Worm (Caenorhabditis elegans) whole organism, midembryonic: Measurements from ENCODE around the gene Y51B9A.7.

Experiments used
- T22C8.4 ChIP-seq: fragments of 200-800 bp; sonication (Bioruptor generic); IDR thresholded peaks from 2 replicates; pipeline ENCODE4 v1.3.6; 2022; ENCODE audit warnings: missing genetic modification characterization, missing compliant biosample characterization
- cog-1 ChIP-seq: sonication (generic microtip); optimal IDR thresholded peaks from 2 replicates; lab custom pipeline; 2016; ENCODE audit warnings: missing genetic modification characterization, missing compliant biosample characterization
- flt-1 ChIP-seq: fragments of 200-800 bp; sonication (Bioruptor generic); IDR thresholded peaks from 2 replicates; pipeline ENCODE4 v1.3.6; 2022; ENCODE audit warnings: missing genetic modification characterization, missing compliant biosample characterization
- klf-2 ChIP-seq: fragments of 200-800 bp; sonication (Bioruptor generic); conservative IDR thresholded peaks from 2 replicates; pipeline ENCODE4 v1.3.6; 2022; ENCODE audit warnings: missing genetic modification reagents, missing genetic modification characterization, missing compliant biosample characterization
- med-1 ChIP-seq: sonication (generic microtip); optimal IDR thresholded peaks from 2 replicates; lab custom pipeline; 2017; ENCODE audit warnings: missing genetic modification characterization, mild to moderate bottlenecking, missing compliant biosample characterization, antibody characterized with exemption, missing genetic modification reagents; ENCODE audit not compliant: insufficient read depth
- ref-1 ChIP-seq: fragments of 200-800 bp; sonication (Bioruptor generic); conservative IDR thresholded peaks from 2 replicates; pipeline ENCODE4 v1.3.6; 2022; ENCODE audit warnings: missing genetic modification reagents, missing genetic modification characterization, missing compliant biosample characterization
- tab-1 ChIP-seq: fragments of 200-800 bp; sonication (Bioruptor generic); IDR thresholded peaks from 2 replicates; pipeline ENCODE4 v1.3.6; 2022; ENCODE audit warnings: missing genetic modification characterization, missing compliant biosample characterization
- ztf-23 ChIP-seq: fragments of 200-800 bp; sonication (Bioruptor generic); IDR thresholded peaks from 2 replicates; pipeline ENCODE4 v1.3.6; 2022; ENCODE audit warnings: missing genetic modification reagents, missing genetic modification characterization, missing compliant biosample characterization
- ztf-29 ChIP-seq: fragments of 200-800 bp; sonication (Bioruptor generic); IDR thresholded peaks from 2 replicates; pipeline ENCODE4 v1.3.6; 2022; ENCODE audit warnings: missing genetic modification reagents, missing genetic modification characterization, missing compliant biosample characterization

Gene Y51B9A.7

DNA sequence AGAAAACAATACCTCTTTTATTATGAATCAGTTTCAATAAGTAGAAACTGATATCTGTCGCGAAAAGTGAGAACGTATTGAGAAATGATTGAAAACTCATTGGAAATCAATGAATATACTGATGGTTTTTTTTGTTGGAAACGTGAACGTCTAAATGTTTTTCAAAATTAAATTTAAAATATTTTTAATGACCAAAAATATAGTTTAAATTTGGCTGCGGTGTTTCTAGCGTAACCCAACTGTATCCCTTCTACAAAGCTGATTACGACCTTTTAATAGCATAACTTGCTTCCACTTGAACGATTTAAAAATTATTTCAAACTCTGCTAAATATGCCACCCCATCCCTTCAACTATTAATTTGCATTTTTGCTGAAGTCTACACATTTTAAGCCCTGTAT, 11.7 kb downstream of the Y51B9A.7 start, which contains the start of gene M176.9:
Gene M176.9 (minus strand): TSS at position 101 of the 400 bp plus-strand sequence.
- TF ChIP-seq tab-1 (no peak), T22C8.4 (GFP tag; lab: Robert Waterston, UW) (no peak), flt-1 (no peak), ref-1 (GFP tag; lab: Robert Waterston, UW) (no peak), klf-2 (GFP tag; lab: Robert Waterston, UW) (no peak), ztf-29 (GFP tag; lab: Robert Waterston, UW) (no peak), ztf-23 (GFP tag; lab: Robert Waterston, UW) (no peak), med-1 (GFP tag; lab: Kevin White, UChicago) (no peak), cog-1 (tag; lab: Kevin White, UChicago) (no peak)

DNA sequence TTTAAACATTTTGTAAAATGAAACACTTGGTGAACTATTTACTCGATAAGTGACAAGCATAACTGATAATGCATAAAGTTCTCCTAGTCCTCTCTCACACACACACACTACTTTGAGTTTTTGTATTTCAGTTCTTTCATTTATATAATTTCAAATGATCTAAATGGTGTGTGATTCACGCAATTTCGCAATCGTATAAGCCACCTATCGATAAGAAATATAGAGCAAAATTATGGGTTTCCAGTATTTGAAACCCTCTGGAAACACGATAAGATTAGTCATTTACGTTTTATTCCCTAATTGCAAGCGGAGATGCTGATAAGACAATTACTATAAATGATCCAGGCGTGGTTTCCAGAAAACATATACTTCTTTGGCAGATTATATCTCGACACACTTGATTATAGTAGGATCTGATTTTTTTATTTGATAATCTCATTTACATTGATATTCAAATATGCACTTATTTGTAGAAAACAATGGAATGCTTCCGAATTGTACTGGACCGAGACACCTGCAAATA, 12.3 kb downstream of the Y51B9A.7 start, which contains the start of gene arrd-3:
Gene arrd-3 (plus strand): TSS at position 473 of the 523 bp plus-strand sequence.
- no peak for TF ChIP-seq T22C8.4 (GFP tag; lab: Robert Waterston, UW)
- no peak for TF ChIP-seq ztf-29 (GFP tag; lab: Robert Waterston, UW)
- no peak for TF ChIP-seq ztf-23 (GFP tag; lab: Robert Waterston, UW)
- TF ChIP-seq klf-2 (GFP tag; lab: Robert Waterston, UW): no peak
- TF ChIP-seq flt-1: no peak
- no peak for TF ChIP-seq cog-1 (tag; lab: Kevin White, UChicago)
- no peak for TF ChIP-seq med-1 (GFP tag; lab: Kevin White, UChicago)
- no peak for TF ChIP-seq tab-1
- no peak for TF ChIP-seq ref-1 (GFP tag; lab: Robert Waterston, UW)

DNA sequence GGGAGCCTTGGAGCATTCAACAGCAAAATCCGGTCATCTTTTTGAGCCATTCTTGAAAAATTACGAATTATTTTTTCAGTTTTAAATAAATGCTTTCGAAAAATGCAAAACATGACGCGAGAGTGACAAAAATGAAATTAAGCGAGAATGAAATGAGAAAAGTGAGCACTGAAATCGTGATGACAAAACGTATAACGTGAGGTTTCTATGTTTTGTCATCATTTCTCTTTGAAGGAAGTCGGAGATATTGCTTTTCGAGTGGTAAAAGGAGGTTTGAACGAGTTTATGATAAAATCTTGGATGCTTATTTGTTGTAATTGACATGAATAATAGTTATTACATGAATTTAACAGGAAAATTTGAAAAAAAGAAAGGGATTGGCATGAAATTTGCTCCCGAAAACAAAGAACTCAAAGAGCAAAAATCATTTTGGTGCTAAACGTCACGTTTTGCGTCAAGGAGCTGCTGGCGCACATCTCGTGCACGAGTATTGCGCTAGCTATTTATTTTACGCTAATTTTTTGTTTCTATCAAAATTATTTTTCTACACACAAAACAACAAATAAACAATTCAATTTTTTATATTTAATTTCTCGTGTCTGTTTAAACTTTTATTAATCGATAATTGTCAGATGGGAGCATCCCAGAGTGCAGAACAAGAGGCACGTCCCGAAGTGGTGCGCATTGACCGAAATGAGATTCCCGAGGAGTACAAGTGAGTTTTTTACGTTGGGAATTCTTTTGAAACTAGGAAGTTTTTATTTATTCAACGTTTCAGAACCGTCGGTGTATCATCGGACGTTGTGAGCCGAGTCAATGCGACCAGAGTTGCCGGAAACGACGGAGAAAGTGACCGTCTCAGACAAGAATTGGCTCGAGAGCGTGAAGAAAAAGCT, 16.8 kb downstream of the Y51B9A.7 start, which contains the start of the genes gss-1 and chch-3:
Gene gss-1 (minus strand): TSS at position 51 of the 896 bp plus-strand sequence.
Gene chch-3 (plus strand): TSS at position 633 of the 896 bp plus-strand sequence.
- TF ChIP-seq tab-1 (no peak), cog-1 (tag; lab: Kevin White, UChicago) (peak; percentile 31)

DNA sequence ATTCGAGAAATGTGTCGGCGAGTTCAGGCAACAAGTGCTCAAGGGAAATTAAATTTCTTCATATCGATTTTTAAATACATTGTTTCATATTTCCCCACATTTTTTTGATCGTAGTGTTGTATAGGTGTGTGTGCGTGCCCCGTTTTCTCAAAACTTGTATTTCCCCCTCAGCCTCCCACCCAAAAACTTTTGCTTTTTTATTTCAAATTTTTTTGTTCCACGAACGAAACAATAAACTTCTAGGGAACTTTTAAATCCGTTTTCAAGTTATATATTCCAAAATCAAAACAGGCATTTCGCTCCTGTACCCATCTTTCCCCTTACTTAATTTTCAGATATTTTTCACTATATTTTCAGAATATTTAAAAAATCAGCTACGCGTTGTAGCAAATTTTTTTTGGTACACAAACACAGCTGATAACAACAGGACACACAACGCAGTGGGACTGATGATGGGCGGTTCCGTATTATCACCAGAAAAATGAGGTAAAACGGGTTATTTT, 18.3 kb downstream of the Y51B9A.7 start, which contains the start of the genes M176.4 and M176.16:
Gene M176.4 (plus strand): TSS at position 301 of the 503 bp plus-strand sequence.
Gene M176.16 (plus strand): TSS at position 453 of the 503 bp plus-strand sequence.
- TF ChIP-seq ztf-23 (GFP tag; lab: Robert Waterston, UW): no peak
- no peak for TF ChIP-seq tab-1
- no peak for TF ChIP-seq T22C8.4 (GFP tag; lab: Robert Waterston, UW)
- no peak for TF ChIP-seq flt-1
- no peak for TF ChIP-seq ref-1 (GFP tag; lab: Robert Waterston, UW)
- no peak for TF ChIP-seq med-1 (GFP tag; lab: Kevin White, UChicago)
- no peak for TF ChIP-seq ztf-29 (GFP tag; lab: Robert Waterston, UW)
- no peak for TF ChIP-seq klf-2 (GFP tag; lab: Robert Waterston, UW)
- TF ChIP-seq cog-1 (tag; lab: Kevin White, UChicago): no peak

DNA sequence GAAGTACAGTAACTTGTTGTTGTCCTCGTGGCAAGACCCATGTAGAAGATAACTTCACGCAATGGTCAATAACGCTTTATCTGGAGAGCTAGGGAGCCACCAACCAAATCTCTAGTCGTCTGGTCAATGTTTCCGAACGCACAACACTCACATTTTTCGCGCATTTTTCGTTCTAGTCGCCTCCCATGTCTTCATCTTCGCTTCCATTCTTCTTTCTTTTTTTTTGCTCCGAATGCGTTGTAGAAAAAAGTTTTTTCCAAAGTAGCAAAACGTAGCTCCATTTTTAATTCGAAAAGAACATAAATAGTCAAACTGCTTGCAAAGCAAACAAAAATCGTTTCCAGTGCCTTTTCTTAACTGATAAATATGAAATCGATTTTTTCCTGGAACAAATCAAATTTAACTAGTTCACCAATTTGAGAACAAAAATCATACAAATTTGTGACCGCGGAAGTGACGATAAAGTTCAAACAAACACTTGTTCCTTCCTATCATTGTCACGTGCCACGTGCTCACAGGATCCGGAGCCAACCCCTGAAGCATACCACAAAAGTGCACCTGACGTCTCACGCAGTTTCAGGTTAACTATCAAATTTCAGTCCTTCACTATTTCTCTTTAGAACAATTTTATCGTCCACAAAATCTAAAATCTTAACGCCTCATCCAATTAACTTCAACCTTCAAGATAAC, 19.1 kb downstream of the Y51B9A.7 start:
- TF ChIP-seq tab-1 (no peak), ztf-29 (GFP tag; lab: Robert Waterston, UW) (no peak), ztf-23 (GFP tag; lab: Robert Waterston, UW) (no peak)

DNA sequence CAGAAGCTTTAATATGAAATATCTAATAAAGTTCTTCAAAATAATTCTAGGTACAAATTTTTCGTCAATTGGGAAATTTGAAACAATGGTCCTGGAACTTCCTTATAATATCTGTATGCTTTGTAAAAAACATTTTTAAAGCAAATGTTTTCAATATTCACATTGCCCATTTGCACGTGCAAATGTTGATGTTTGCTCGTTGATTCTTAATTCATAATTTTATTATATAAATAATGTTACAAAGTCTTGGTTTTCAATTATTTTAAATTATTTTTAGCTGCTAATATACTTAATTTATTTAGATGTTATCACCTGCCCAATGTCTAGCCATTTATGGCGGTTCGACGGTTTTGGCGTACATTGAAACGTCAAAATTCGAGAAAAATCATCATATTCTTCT, 22.1 kb downstream of the Y51B9A.7 start, which contains the start of gene M176.11:
Gene M176.11 (plus strand): TSS at position 301 of the 400 bp plus-strand sequence.
- TF ChIP-seq med-1 (GFP tag; lab: Kevin White, UChicago): no peak
- TF ChIP-seq flt-1: no peak
- TF ChIP-seq cog-1 (tag; lab: Kevin White, UChicago): no peak

DNA sequence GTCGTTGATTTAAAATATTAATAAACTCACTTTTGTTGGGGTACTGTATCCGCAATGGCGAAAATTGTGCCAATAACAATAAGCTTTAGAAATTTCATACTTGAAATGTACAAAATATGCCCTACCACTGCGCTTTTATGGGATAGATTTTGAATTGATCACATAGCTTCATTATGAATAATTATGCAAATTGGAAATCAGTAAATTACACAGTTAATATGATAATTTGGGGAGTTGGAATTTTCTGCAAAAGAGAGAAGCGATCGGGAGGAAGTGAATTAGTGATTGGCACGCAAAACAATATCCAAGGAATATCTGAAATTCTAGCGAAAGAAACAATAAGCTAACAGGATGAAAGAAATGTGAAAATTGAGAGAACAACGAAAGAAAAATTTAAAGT, 26.2 kb downstream of the Y51B9A.7 start, which contains the start of gene M176.10:
Gene M176.10 (minus strand): TSS at position 101 of the 400 bp plus-strand sequence.
- no peak for TF ChIP-seq ref-1 (GFP tag; lab: Robert Waterston, UW)
- no peak for TF ChIP-seq flt-1
- TF ChIP-seq med-1 (GFP tag; lab: Kevin White, UChicago): no peak
- TF ChIP-seq ztf-29 (GFP tag; lab: Robert Waterston, UW): no peak
- TF ChIP-seq cog-1 (tag; lab: Kevin White, UChicago): no peak
- no peak for TF ChIP-seq T22C8.4 (GFP tag; lab: Robert Waterston, UW)
- no peak for TF ChIP-seq tab-1

DNA sequence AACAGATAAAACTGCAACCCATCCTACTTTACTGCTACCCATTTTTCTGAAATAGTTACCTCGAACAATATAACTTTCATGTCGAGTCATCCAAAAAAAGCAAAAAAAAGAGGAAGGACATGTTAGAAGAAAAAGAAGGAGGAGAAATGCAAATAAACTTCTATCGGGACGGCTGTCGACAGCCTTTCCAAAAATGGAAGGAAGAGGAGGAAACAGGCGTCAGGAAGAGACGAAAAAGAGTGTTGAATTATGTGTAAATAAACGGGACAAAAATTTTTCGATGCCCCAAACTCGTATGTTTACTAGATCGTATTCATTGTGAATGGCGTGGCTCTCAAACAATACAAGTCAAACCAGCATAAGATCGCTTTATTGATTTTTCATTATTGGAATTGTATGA, 27.8 kb downstream of the Y51B9A.7 start, which contains the start of gene M176.5:
Gene M176.5 (minus strand): TSS at position 101 of the 400 bp plus-strand sequence.
- TF ChIP-seq tab-1 (no peak), med-1 (GFP tag; lab: Kevin White, UChicago) (no peak), T22C8.4 (GFP tag; lab: Robert Waterston, UW) (no peak), klf-2 (GFP tag; lab: Robert Waterston, UW) (no peak)

DNA sequence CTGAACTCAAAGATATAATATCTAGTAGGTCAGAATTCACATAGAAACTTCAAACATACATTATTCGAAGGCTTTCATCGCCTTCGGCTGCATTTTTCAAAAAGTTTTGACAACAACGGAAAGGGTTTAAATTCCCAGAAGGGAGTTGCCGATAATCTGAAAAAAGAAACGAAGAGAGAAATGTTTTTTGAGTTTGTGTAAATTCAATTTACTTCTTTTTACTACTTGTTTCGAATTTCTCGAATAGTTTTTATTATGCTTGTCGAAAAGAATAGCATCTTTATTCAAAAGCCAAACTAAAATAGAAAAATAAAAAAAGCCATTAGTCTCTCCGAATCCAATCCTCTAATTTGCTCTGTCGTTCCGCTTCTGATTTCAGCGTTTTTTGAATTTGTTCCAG, 31.3 kb downstream of the Y51B9A.7 start:
- no peak for TF ChIP-seq ref-1 (GFP tag; lab: Robert Waterston, UW)
- TF ChIP-seq T22C8.4 (GFP tag; lab: Robert Waterston, UW): no peak
- TF ChIP-seq med-1 (GFP tag; lab: Kevin White, UChicago): no peak
